Worm (Caenorhabditis elegans): ENCODE results near the gene Y53F4B.12.

- TF ChIP-seq mdl-1 (tag; optimal IDR thresholded peaks at IDR 0.05) (peak in 1 of 2 experiments; percentile 70), mep-1 (tag; optimal IDR thresholded peaks at IDR 0.05) (peak; percentile 71), lsy-2 (tag; optimal IDR thresholded peaks at IDR 0.05) (peak; percentile 81 to 94), unc-62 (GFP tag; optimal IDR thresholded peaks at IDR 0.05) (no peak), lin-39 (tag; optimal IDR thresholded peaks at IDR 0.05) (peak; percentile 25), egl-27 (tag; optimal IDR thresholded peaks at IDR 0.05) (no peak), fos-1 (tag; optimal IDR thresholded peaks at IDR 0.05) (peak; percentile 72)
Measured at ce11 chrII:15010366-15011235, 8.4 kb upstream of the Y53F4B.12 start, which contains the start of the genes Y53F4B.9 and Y53F4B.11.

Measured in whole organism, L1 larva.